Fruit fly (Drosophila melanogaster): ENCODE results near the gene Or2a.
A peak's percentile ranks its signal among the peaks of the same experiment; 100 is the strongest.

The Or2a gene

DNA sequence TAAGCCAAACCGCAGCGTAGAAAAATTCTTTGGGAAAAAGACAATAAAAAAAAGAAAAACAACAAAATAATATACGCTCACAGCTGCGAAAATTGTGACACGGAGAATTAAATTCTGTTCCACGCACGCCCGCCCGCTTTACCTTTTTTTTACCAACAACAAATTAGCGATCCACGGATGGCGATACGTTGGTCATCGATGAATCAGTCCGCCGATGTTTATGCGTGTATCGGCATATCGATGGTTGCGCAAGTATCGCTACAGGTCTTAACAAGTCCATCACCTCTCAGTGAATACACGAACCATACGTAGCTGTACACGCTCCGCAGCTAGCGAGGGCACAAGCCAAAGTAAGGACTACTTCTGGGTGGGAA lies 24.5 kb downstream of the Or2a start, which contains the start of gene CG2924 (continued):
- TF ChIP-seq CG42726 (GFP tag; IDR thresholded peaks at IDR 0.05; ENCODE audit: partially characterized antibody), result peak; percentile 100
- peak; percentile 67 for TF ChIP-seq Dad (GFP tag; optimal IDR thresholded peaks at IDR 0.05)
- peak; percentile 73 for TF ChIP-seq vfl (GFP tag; optimal IDR thresholded peaks at IDR 0.05)
- TF ChIP-seq pfk (GFP tag; optimal IDR thresholded peaks at IDR 0.05), result peak; percentile 29
- no peak for TF ChIP-seq CG13123 (GFP tag; optimal IDR thresholded peaks at IDR 0.05)
- no peak for TF ChIP-seq CG1529 (GFP tag; optimal IDR thresholded peaks at IDR 0.05)
- peak; percentile 89 for TF ChIP-seq slbo (GFP tag; IDR thresholded peaks at IDR 0.05)
- TF ChIP-seq cas (GFP tag; IDR thresholded peaks at IDR 0.05), result peak; percentile 56; the same call in 1 of the 2 replicates
- TF ChIP-seq CG12659 (GFP tag; optimal IDR thresholded peaks at IDR 0.05), result peak; percentile 83
- TF ChIP-seq Stat92E (GFP tag; optimal IDR thresholded peaks at IDR 0.05), result peak in 1 of 3 experiments; percentile 4
- TF ChIP-seq CG32772 (GFP tag; IDR thresholded peaks at IDR 0.05), result 0 out of 2 replicates have a peak, but pooled peaks have one; percentile 24
- no peak for TF ChIP-seq CG18476 (GFP tag; optimal IDR thresholded peaks at IDR 0.05)
- no peak for TF ChIP-seq pan (optimal IDR thresholded peaks at IDR 0.05)
- no peak for TF ChIP-seq pan (GFP tag; optimal IDR thresholded peaks at IDR 0.05 in 1 of 2, IDR thresholded peaks at IDR 0.05 in 1 of 2)
- TF ChIP-seq CG14441 (GFP tag; IDR thresholded peaks at IDR 0.05), result peak; percentile 27; the same call in 1 of the 2 replicates
- TF ChIP-seq dmrt11E (tag; optimal IDR thresholded peaks at IDR 0.05), result no peak
- peak; percentile 99 for TF ChIP-seq mld (GFP tag; IDR thresholded peaks at IDR 0.05; ENCODE audit: partially characterized antibody)
- peak; percentile 45 for TF ChIP-seq shn (GFP tag; optimal IDR thresholded peaks at IDR 0.05)
- TF ChIP-seq Trl (optimal IDR thresholded peaks at IDR 0.05), result no peak
- TF ChIP-seq Trl (GFP tag; optimal IDR thresholded peaks at IDR 0.05), result peak; percentile 36
- TF ChIP-seq CG31441 (GFP tag; IDR thresholded peaks at IDR 0.05), result no peak
- peak; percentile 41 for TF ChIP-seq CG13424 (tag; optimal IDR thresholded peaks at IDR 0.05)
- peak; percentile 68 for TF ChIP-seq kay (GFP tag; optimal IDR thresholded peaks at IDR 0.05)
- TF ChIP-seq HLH4C (GFP tag; IDR thresholded peaks at IDR 0.05; ENCODE audit: partially characterized antibody), result peak; percentile 99
- no peak; the same call in 1 of the 2 replicates for TF ChIP-seq CG9215 (GFP tag; IDR thresholded peaks at IDR 0.05)
- no peak for TF ChIP-seq aop (GFP tag; IDR thresholded peaks at IDR 0.05)
- TF ChIP-seq crc (GFP tag; optimal IDR thresholded peaks at IDR 0.05), result peak; percentile 22
- peak; percentile 66 for TF ChIP-seq ssp (GFP tag; IDR thresholded peaks at IDR 0.05)
- peak; percentile 63 for TF ChIP-seq sug (tag; optimal IDR thresholded peaks at IDR 0.05)
- TF ChIP-seq CG12155 (GFP tag; optimal IDR thresholded peaks at IDR 0.05), result peak; percentile 73
- TF ChIP-seq zfh1 (GFP tag; IDR thresholded peaks at IDR 0.05), result peak; percentile 72; the same call in 2 of the 3 replicates
- no peak for TF ChIP-seq CG3726 (GFP tag; IDR thresholded peaks at IDR 0.05)
- peak; percentile 34 for TF ChIP-seq Camta (GFP tag; optimal IDR thresholded peaks at IDR 0.05)
- TF ChIP-seq Rfx (GFP tag; IDR thresholded peaks at IDR 0.05), result peak; percentile 87
- TF ChIP-seq run (tag; optimal IDR thresholded peaks at IDR 0.05), result peak; percentile 9
- peak; percentile 21 for TF ChIP-seq pnt (GFP tag; optimal IDR thresholded peaks at IDR 0.05)
- peak; percentile 6 for TF ChIP-seq Atf-2 (GFP tag; optimal IDR thresholded peaks at IDR 0.05)
- TF ChIP-seq CG3065 (GFP tag; optimal IDR thresholded peaks at IDR 0.05), result no peak
- TF ChIP-seq CG1792 (GFP tag; optimal IDR thresholded peaks at IDR 0.05), result peak; percentile 60
- no peak for TF ChIP-seq Awh (GFP tag; IDR thresholded peaks at IDR 0.05)
- TF ChIP-seq CG6813 (GFP tag; optimal IDR thresholded peaks at IDR 0.05), result peak; percentile 36
- TF ChIP-seq lmd (GFP tag; IDR thresholded peaks at IDR 0.05), result peak; percentile 53; the same call in 1 of the 2 replicates
- peak; percentile 56 for TF ChIP-seq ab (GFP tag; optimal IDR thresholded peaks at IDR 0.05)
- TF ChIP-seq dan (GFP tag; IDR thresholded peaks at IDR 0.05), result no peak
- peak; percentile 59 for TF ChIP-seq ind (GFP tag; optimal IDR thresholded peaks at IDR 0.05)
- TF ChIP-seq CG1603 (tag; optimal IDR thresholded peaks at IDR 0.05), result peak; percentile 93
- peak; percentile 83 for TF ChIP-seq CG33213 (GFP tag; optimal IDR thresholded peaks at IDR 0.05)
- TF ChIP-seq Ptx1 (GFP tag; IDR thresholded peaks at IDR 0.05), result peak; percentile 63
- TF ChIP-seq CG2875 (GFP tag; optimal IDR thresholded peaks at IDR 0.05), result no peak
- no peak for TF ChIP-seq ro (GFP tag; IDR thresholded peaks at IDR 0.05)
- TF ChIP-seq CG3407 (GFP tag; optimal IDR thresholded peaks at IDR 0.05), result no peak
- TF ChIP-seq rib (GFP tag; IDR thresholded peaks at IDR 0.05), result peak; percentile 84
